Fruit fly (Drosophila melanogaster) ovary, adult (tissue): ENCODE data around the gene Glyat.
A peak's percentile ranks its signal among the peaks of the same experiment; 100 is the strongest.
"Not testable (repeated sequence)": the region's sequence is repeated elsewhere in the genome, so short reads cannot be mapped to it uniquely, and the experiment has no call there.

Experiments
- CG17801 ChIP-seq: fragments of 200-800 bp; optimal IDR thresholded peaks from 2 replicates; lab custom pipeline; 2019; ENCODE audit warnings: missing biosample characterization, mild to moderate bottlenecking, missing genetic modification characterization, moderate library complexity; ENCODE audit not compliant: partially characterized antibody

The Glyat gene

DNA sequence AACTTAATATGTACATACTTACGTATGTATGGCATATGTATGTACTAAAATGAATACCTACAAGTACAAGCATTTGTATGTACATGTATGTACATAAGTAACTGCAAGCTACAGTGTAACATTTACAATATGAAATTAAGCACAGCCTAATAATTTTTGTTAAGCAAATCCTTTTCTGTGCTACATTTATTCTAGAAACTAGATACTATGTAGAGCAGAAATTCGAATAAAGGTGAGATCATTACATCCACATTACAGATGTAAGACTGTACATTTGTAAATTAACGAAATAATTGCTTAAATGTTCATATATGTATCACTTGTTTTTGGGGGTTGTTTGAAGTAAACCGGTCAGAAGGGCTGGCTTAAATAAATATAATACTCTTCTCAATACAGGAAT is 18.5 kb downstream of the Glyat start:
- TF ChIP-seq CG17801 (GFP tag; lab: Kevin White, UChicago) = peak; percentile 34

DNA sequence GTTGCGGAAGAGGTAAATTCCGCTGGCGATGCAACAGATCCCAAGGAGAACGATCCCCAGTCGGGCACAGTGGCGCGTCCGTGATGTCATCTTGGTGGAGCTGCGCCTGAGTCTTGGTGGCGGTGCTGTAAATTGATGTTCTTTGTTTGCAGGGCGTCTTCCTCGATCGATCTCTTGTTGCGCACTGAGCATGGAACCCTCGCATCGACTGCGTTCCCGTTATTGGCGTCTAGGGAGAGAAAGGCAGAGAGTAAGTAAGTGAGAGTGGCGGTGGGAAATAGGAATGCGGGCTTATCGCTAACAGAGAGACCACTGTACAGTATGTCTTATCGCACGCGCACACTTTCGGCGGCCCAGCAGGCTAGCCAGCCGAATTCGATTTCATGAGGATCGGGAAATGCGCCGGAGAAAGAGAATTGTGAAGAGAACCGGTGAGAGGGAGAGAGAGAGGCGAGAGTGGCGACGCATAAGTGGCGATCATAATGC is 19.0 kb downstream of the Glyat start:
- TF ChIP-seq CG17801 (GFP tag; lab: Kevin White, UChicago) = no peak

- TF ChIP-seq CG17801 (GFP tag; lab: Kevin White, UChicago) = no peak
Observed at dm6 chr2L:7990720-7991119, 19.7 kb downstream of the Glyat start.

- no peak for TF ChIP-seq CG17801 (GFP tag; lab: Kevin White, UChicago)
Observed at dm6 chr2L:7989868-7990267, 20.6 kb downstream of the Glyat start.

DNA sequence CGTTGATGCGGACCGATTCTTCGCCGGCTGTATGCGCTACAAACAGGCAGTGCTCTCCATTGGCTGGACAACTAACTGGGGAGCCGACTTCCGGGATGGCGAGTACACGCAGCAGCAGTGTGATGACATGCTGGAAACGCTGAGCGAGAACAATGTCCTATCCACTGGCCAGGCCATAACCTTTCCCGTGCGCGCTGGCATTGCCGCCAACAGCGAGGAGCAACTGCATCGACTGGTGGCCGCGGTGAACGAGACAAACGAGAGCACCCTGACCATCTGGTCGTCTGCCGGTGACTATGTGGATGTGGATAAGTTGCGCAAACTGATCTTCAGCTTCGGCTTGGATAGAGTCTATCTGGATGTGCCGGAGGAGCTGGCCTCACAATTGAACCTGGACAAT is 24.2 kb downstream of the Glyat start:
- TF ChIP-seq CG17801 (GFP tag; lab: Kevin White, UChicago) = no peak

- TF ChIP-seq CG17801 (GFP tag; lab: Kevin White, UChicago) = peak; percentile 36
Observed at dm6 chr2L:7984889-7985514, 25.4 kb downstream of the Glyat start.

- TF ChIP-seq CG17801 (GFP tag; lab: Kevin White, UChicago) = peak; percentile 30
Observed at dm6 chr2L:7984059-7984800, 26.2 kb downstream of the Glyat start, which contains the start of gene Snoo. TSS of gene Snoo (minus strand) at chr2L:7984196.

DNA sequence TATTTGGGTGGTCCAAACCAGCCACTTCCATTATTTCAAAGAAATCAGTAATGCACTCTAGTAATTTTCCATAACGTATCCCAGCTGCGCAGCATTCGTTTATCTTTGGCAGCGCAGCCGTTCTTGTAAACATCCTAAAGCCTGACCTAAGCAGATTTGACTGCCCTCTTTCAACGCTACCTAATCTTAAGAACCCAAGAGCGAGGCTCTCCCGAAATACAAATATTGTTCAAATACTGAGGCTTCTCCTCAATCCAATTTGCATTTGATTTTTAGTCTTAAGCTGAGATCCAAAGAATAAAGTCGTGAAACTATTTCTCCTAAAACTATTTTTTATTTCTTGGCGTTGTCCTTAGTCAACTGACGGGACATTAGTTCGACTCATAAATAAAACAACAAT is 26.8 kb downstream of the Glyat start, which contains the start of gene CG7231:
CG7231 (plus strand) TSS at position 301 of the 400 bp plus-strand sequence.
- TF ChIP-seq CG17801 (GFP tag; lab: Kevin White, UChicago) = not testable (repeated sequence)

dm6 chr2L:7976738-7977137 is 33.7 kb downstream of the Glyat start:
- no peak for TF ChIP-seq CG17801 (GFP tag; lab: Kevin White, UChicago)

- no peak for TF ChIP-seq CG17801 (GFP tag; lab: Kevin White, UChicago)
Observed at dm6 chr2L:7973470-7974207, 36.8 kb downstream of the Glyat start.

DNA sequence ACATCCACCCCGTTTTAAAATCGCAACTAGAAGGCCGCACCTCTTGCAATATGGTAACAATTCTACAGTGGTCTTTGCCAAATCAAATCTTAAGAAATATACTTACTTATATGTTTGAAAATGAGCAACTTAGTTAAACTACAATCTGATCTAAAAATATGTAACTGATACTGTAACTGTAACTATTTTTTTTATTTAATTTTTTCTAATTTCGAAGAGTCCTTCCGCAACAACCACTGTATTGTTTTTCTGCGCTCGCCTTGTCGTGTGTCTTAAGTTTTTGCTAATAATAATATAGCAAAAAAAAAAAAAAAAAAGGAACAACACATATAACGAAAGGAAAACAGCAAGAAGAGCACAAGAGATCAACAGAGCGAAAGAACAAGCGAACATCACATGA is 39.0 kb downstream of the Glyat start:
- no peak for TF ChIP-seq CG17801 (GFP tag; lab: Kevin White, UChicago)

DNA sequence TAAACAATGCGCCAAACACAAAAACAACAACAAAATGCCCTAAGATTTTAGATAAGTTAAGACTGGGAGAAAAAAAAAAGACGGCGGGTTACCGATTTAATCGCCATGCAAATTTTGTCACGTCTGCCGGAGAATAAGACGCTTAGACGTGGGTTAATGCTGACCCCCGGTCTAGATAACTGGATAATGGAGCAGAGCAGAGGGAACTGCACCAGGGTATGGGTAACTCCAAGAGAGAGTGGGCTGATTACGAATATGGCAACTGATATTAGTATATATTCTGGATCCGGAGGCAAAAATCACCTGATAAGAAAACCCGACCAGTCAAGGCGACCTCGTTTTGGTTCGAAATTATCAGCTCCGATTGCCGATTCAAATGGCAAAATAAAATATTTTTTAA is 40.5 kb downstream of the Glyat start:
- no peak for TF ChIP-seq CG17801 (GFP tag; lab: Kevin White, UChicago)

dm6 chr2L:7969329-7969728 is 41.1 kb downstream of the Glyat start:
- no peak for TF ChIP-seq CG17801 (GFP tag; lab: Kevin White, UChicago)

dm6 chr2L:7968054-7968453 is 42.4 kb downstream of the Glyat start:
- no peak for TF ChIP-seq CG17801 (GFP tag; lab: Kevin White, UChicago)

dm6 chr2L:7967645-7968044 is 42.8 kb downstream of the Glyat start:
- no peak for TF ChIP-seq CG17801 (GFP tag; lab: Kevin White, UChicago)
